Fruit fly (Drosophila melanogaster): ENCODE measurements around the gene rudhira.
A peak's percentile ranks its signal among the peaks of the same experiment; 100 is the strongest.

rudhira gene

DNA sequence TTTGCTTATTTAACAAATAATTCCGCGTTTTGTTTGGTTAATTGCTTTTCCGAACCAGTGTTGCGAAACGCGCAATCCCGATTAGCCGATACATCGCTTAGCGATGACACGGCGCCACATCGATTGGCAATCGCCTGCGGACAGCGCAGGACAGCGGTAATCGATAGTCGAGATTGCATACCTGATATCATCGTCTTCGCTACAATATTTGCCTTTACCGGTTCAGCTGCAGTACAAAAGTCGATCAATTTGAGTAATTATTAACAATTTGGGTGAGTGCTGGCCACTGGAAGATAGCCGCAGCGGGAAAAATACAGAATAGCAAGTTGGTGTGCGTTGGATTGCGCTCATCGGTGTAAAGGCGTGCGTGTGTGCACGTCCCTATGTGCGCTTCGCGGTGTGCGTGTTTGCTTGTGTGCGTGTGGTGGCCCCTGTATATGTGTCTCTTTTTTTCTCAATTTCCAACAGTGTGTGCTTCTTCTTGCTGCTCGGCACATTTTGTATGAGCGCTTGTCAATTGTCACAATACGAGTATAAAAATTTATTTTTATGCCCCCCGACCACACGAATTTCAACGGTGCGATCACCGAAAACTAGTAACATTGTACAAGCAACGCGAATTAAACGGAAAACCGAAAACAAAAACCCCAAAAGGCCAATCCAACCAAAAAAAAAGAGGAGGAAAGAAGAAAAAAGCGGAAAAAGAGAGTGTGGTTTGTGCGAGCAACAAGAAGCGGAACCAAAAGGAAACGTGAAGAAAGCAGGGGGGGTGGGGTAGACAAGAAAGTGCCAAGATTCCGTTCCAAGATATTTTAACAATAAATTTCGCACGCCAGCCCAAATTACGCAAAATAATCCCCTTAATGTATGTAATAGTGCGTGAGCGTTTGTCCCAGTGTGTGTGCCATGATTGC, 24.0 kb upstream of the rudhira start, which contains the start of gene CkIIbeta (continued):
- no peak for TF ChIP-seq CG4360 (GFP tag; IDR thresholded peaks at IDR 0.05)
- no peak for TF ChIP-seq Taf1 (GFP tag; IDR thresholded peaks at IDR 0.05)
- no peak for TF ChIP-seq tio (GFP tag; optimal IDR thresholded peaks at IDR 0.05)
- 0 out of 2 replicates have a peak, but pooled peaks have one; percentile 17 for TF ChIP-seq ap (GFP tag; IDR thresholded peaks at IDR 0.05)
- TF ChIP-seq CG15073 (GFP tag; optimal IDR thresholded peaks at IDR 0.05) = no peak
- TF ChIP-seq chn (GFP tag; optimal IDR thresholded peaks at IDR 0.05) = peak; percentile 4
- TF ChIP-seq ac (GFP tag; optimal IDR thresholded peaks at IDR 0.05) = no peak
- TF ChIP-seq CG6683 (GFP tag; optimal IDR thresholded peaks at IDR 0.05) = no peak
- no peak for TF ChIP-seq CG15696 (tag; optimal IDR thresholded peaks at IDR 0.05)
- TF ChIP-seq NFAT (GFP tag; IDR thresholded peaks at IDR 0.05) = no peak
- peak; percentile 71 for TF ChIP-seq bigmax (GFP tag; optimal IDR thresholded peaks at IDR 0.05)
- peak; percentile 63 for TF ChIP-seq CG13624 (GFP tag; optimal IDR thresholded peaks at IDR 0.05)
- TF ChIP-seq Dp (GFP tag; optimal IDR thresholded peaks at IDR 0.05) = peak; percentile 67
- TF ChIP-seq CG31365 (tag; optimal IDR thresholded peaks at IDR 0.05) = no peak
- TF ChIP-seq Dll (GFP tag; IDR thresholded peaks at IDR 0.05; ENCODE audit: partially characterized antibody) = peak; percentile 93
- no peak for TF ChIP-seq kay (GFP tag; optimal IDR thresholded peaks at IDR 0.05)
- no peak for TF ChIP-seq CG10959 (GFP tag; IDR thresholded peaks at IDR 0.05)
- no peak for TF ChIP-seq cato (GFP tag; optimal IDR thresholded peaks at IDR 0.05; ENCODE audit: borderline replicate concordance)
- no peak; the same call in 1 of the 2 replicates for TF ChIP-seq ham (GFP tag; IDR thresholded peaks at IDR 0.05)
- TF ChIP-seq CG2712 (tag; optimal IDR thresholded peaks at IDR 0.05) = peak; percentile 42
- TF ChIP-seq BEAF-32 (GFP tag; optimal IDR thresholded peaks at IDR 0.05) = peak; percentile 98
- TF ChIP-seq MTF-1 (GFP tag; optimal IDR thresholded peaks at IDR 0.05; ENCODE audit: borderline replicate concordance) = no peak
- no peak for TF ChIP-seq CG15011 (GFP tag; optimal IDR thresholded peaks at IDR 0.05)
- peak; percentile 64 for TF ChIP-seq CG3995 (GFP tag; optimal IDR thresholded peaks at IDR 0.05)
- 0 out of 2 replicates have a peak, but pooled peaks have one; percentile 18 for TF ChIP-seq Rx (GFP tag; IDR thresholded peaks at IDR 0.05)
- TF ChIP-seq CG3847 (GFP tag; IDR thresholded peaks at IDR 0.05) = peak; percentile 78
- TF ChIP-seq CG14014 (GFP tag; IDR thresholded peaks at IDR 0.05) = no peak; the same call in 1 of the 2 replicates
- TF ChIP-seq ab (GFP tag; optimal IDR thresholded peaks at IDR 0.05) = no peak
- TF ChIP-seq grn (GFP tag; optimal IDR thresholded peaks at IDR 0.05) = peak; percentile 92
- peak; percentile 9 for TF ChIP-seq gcm2 (GFP tag; optimal IDR thresholded peaks at IDR 0.05)
- TF ChIP-seq tap (tag; optimal IDR thresholded peaks at IDR 0.05) = no peak
- TF ChIP-seq NK7.1 (GFP tag; optimal IDR thresholded peaks at IDR 0.05) = no peak
- TF ChIP-seq row (GFP tag; IDR thresholded peaks at IDR 0.05) = peak; percentile 72
- peak; percentile 93 for TF ChIP-seq CG14710 (tag; optimal IDR thresholded peaks at IDR 0.05)
- peak; percentile 67 for TF ChIP-seq zfh2 (GFP tag; optimal IDR thresholded peaks at IDR 0.05)
- peak; percentile 53 for TF ChIP-seq CG4854 (GFP tag; optimal IDR thresholded peaks at IDR 0.05)
- no peak for TF ChIP-seq lov (optimal IDR thresholded peaks at IDR 0.05)
- TF ChIP-seq lov (GFP tag; IDR thresholded peaks at IDR 0.05) = peak; percentile 26; the same call in 1 of the 3 replicates
- TF ChIP-seq CG8290 (GFP tag; optimal IDR thresholded peaks at IDR 0.05) = peak; percentile 84
- TF ChIP-seq CG8290 (tag; optimal IDR thresholded peaks at IDR 0.05) = peak in 1 of 2 experiments; percentile 83
- peak; percentile 35 for TF ChIP-seq p53 (GFP tag; optimal IDR thresholded peaks at IDR 0.05)
- no peak for TF ChIP-seq wor (GFP tag; IDR thresholded peaks at IDR 0.05)
- no peak for TF ChIP-seq Oaz (GFP tag; IDR thresholded peaks at IDR 0.05)
- no peak for TF ChIP-seq CG31224 (GFP tag; IDR thresholded peaks at IDR 0.05)
- peak; percentile 47; the same call in 1 of the 2 replicates for TF ChIP-seq sisA (GFP tag; IDR thresholded peaks at IDR 0.05)
- peak; percentile 77 for TF ChIP-seq nmo (GFP tag; optimal IDR thresholded peaks at IDR 0.05)
- peak; percentile 96 for TF ChIP-seq Bgb (GFP tag; IDR thresholded peaks at IDR 0.05; ENCODE audit: partially characterized antibody)
- no peak for TF ChIP-seq CTCF (GFP tag; optimal IDR thresholded peaks at IDR 0.05)
- peak; percentile 49 to 67 for TF ChIP-seq dpn (GFP tag; optimal IDR thresholded peaks at IDR 0.05)
- TF ChIP-seq Nf-YB (GFP tag; optimal IDR thresholded peaks at IDR 0.05) = no peak

All from whole organism, embryonic.